Worm (Caenorhabditis elegans): Measurements from ENCODE around the gene cyn-2.

- no peak for TF ChIP-seq him-1 (tag; optimal IDR thresholded peaks at IDR 0.05)
- TF ChIP-seq dao-5 (tag; optimal IDR thresholded peaks at IDR 0.05) = no peak
- no peak for TF ChIP-seq W03F9.2 (tag; optimal IDR thresholded peaks at IDR 0.05)
Observed at ce11 chrIII:13642776-13643175, 49.7 kb upstream of the cyn-2 start.

Measured in whole organism, L4/young adult.